Worm (Caenorhabditis elegans) whole organism, L1 larva: ENCODE measurements around the gene osm-9.

Experiments used
- ama-1 ChIP-seq: fragments of 150-350 bp; optimal IDR thresholded peaks from 2 replicates; lab custom pipeline; 2014
- blmp-1 ChIP-seq: fragments of 150-350 bp; optimal IDR thresholded peaks from 2 replicates; lab custom pipeline; 2014; ENCODE audit warnings: missing biosample characterization, missing genetic modification characterization
- ceh-63 ChIP-seq: fragments of 200-800 bp; sonication (Bioruptor generic); optimal IDR thresholded peaks from 2 replicates; lab custom pipeline; 2018; ENCODE audit warnings: mild to moderate bottlenecking, missing genetic modification characterization, missing compliant biosample characterization
- ceh-90 ChIP-seq: sonication (generic microtip); optimal IDR thresholded peaks from 2 replicates; lab custom pipeline; 2016; ENCODE audit warnings: missing genetic modification characterization, missing compliant biosample characterization
- irx-1 ChIP-seq: sonication (generic microtip); optimal IDR thresholded peaks from 2 replicates; lab custom pipeline; 2016; ENCODE audit warnings: missing genetic modification characterization, missing compliant biosample characterization
- lin-39 ChIP-seq: fragments of 150-350 bp; optimal IDR thresholded peaks from 2 replicates; lab custom pipeline; 2014; ENCODE audit warnings: missing biosample characterization, missing genetic modification reagents, missing genetic modification characterization
- lsy-2 ChIP-seq, 2 experiments: fragments of 150-350 bp; optimal IDR thresholded peaks; 2 replicates each; lab custom pipeline; 2014; ENCODE audit warnings: missing biosample characterization in 2 of 2, missing genetic modification characterization in 2 of 2
- mef-2 ChIP-seq: fragments of 150-350 bp; optimal IDR thresholded peaks from 2 replicates; lab custom pipeline; 2014; ENCODE audit warnings: missing biosample characterization, missing genetic modification characterization
- nhr-77 ChIP-seq: fragments of 150-350 bp; optimal IDR thresholded peaks from 2 replicates; lab custom pipeline; 2014; ENCODE audit warnings: missing biosample characterization, missing genetic modification characterization
- pag-3 ChIP-seq: sonication (generic microtip); optimal IDR thresholded peaks from 2 replicates; lab custom pipeline; 2017; ENCODE audit warnings: missing genetic modification characterization, mild to moderate bottlenecking, missing compliant biosample characterization, antibody characterized with exemption, borderline replicate concordance; ENCODE audit not compliant: insufficient read depth
- pqm-1 ChIP-seq: sonication (generic microtip); optimal IDR thresholded peaks from 3 replicates; lab custom pipeline; 2017; ENCODE audit warnings: missing biosample characterization, missing genetic modification characterization
- sox-4 ChIP-seq: sonication (generic microtip); optimal IDR thresholded peaks from 2 replicates; lab custom pipeline; 2016; ENCODE audit warnings: missing genetic modification characterization, missing compliant biosample characterization
- zag-1 ChIP-seq: fragments of 150-350 bp; optimal IDR thresholded peaks from 2 replicates; lab custom pipeline; 2014; ENCODE audit warnings: missing biosample characterization, missing genetic modification characterization

- TF ChIP-seq pqm-1 (tag; lab: Kevin White, UChicago) (no peak), pag-3 (tag; lab: Kevin White, UChicago) (no peak), ceh-90 (no peak), blmp-1 (tag; lab: Kevin White, UChicago) (no peak), lsy-2 (tag; optimal IDR thresholded peaks at IDR 0.05; lab: Kevin White, UChicago) (no peak), zag-1 (tag; lab: Kevin White, UChicago) (no peak), sox-4 (tag; lab: Kevin White, UChicago) (no peak), mef-2 (tag; lab: Kevin White, UChicago) (no peak), irx-1 (tag; lab: Kevin White, UChicago) (no peak), ceh-63 (GFP tag; lab: Kevin White, UChicago) (no peak), lin-39 (tag; lab: Kevin White, UChicago) (no peak), ama-1 (lab: Kevin White, UChicago) (no peak), nhr-77 (tag; lab: Kevin White, UChicago) (no peak)
Measured at ce11 chrIV:3578667-3579066, 21.4 kb upstream of the osm-9 start.
